Worm (Caenorhabditis elegans): Measurements from ENCODE around the gene F19B10.6.

F19B10.6 gene

ce11 chrII:3616615-3617014 lies 47.1 kb downstream of the F19B10.6 start:
- TF ChIP-seq unc-62 (GFP tag; optimal IDR thresholded peaks at IDR 0.05): no peak
